Worm (Caenorhabditis elegans) whole organism, late embryonic: ENCODE measurements around the gene E01G4.6.

Experiments
- ceh-2 ChIP-seq: sonication (generic microtip); optimal IDR thresholded peaks from 2 replicates; lab custom pipeline; 2016; ENCODE audit warnings: missing genotype, missing genetic modification characterization, missing compliant biosample characterization
- ceh-6 ChIP-seq: fragments of 200-800 bp; sonication (Bioruptor generic); optimal IDR thresholded peaks from 2 replicates; lab custom pipeline; 2018; ENCODE audit warnings: mild to moderate bottlenecking, missing genetic modification characterization, missing compliant biosample characterization
- che-1 ChIP-seq: sonication (generic microtip); optimal IDR thresholded peaks from 2 replicates; lab custom pipeline; 2016; ENCODE audit warnings: mild to moderate bottlenecking, missing genetic modification characterization, missing compliant biosample characterization
- elt-4 ChIP-seq: sonication (generic microtip); optimal IDR thresholded peaks from 2 replicates; lab custom pipeline; 2016; ENCODE audit warnings: missing genetic modification characterization, missing compliant biosample characterization
- fkh-10 ChIP-seq: fragments of 150-350 bp; optimal IDR thresholded peaks from 2 replicates; lab custom pipeline; 2014; ENCODE audit warnings: missing biosample characterization, missing genetic modification reagents, missing genetic modification characterization
- sox-4 ChIP-seq: sonication (generic microtip); optimal IDR thresholded peaks from 2 replicates; lab custom pipeline; 2017; ENCODE audit warnings: mild to moderate bottlenecking, missing genetic modification characterization, inconsistent platforms, missing compliant biosample characterization

DNA sequence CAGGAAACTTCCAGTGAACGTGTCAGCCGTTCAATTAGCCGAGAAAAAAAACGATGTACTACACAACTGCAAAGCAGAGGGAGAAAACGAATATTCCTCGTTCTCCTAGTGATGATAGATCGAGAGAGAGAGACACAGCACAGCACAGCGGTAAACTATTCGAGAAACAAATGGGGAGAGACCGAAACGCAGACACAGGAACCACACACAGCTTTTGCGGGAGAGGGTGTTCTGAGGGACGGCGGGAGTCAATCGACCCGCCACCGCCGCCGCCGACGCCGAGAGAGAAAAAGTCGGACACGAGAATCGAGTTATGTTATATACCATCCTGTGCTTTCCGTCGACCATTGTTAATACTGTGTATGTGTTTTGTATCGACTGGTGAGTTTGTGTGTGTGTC is 25.6 kb upstream of the E01G4.6 start:
- no peak for TF ChIP-seq che-1
- no peak for TF ChIP-seq ceh-2
- TF ChIP-seq ceh-6 (GFP tag; lab: Kevin White, UChicago) = no peak
- no peak for TF ChIP-seq sox-4 (tag; lab: Kevin White, UChicago)
- TF ChIP-seq elt-4 (tag; lab: Kevin White, UChicago) = no peak
- no peak for TF ChIP-seq fkh-10 (GFP tag; lab: Kevin White, UChicago)
